Fruit fly (Drosophila melanogaster): Measurements from ENCODE around the gene CG31109.

DNA sequence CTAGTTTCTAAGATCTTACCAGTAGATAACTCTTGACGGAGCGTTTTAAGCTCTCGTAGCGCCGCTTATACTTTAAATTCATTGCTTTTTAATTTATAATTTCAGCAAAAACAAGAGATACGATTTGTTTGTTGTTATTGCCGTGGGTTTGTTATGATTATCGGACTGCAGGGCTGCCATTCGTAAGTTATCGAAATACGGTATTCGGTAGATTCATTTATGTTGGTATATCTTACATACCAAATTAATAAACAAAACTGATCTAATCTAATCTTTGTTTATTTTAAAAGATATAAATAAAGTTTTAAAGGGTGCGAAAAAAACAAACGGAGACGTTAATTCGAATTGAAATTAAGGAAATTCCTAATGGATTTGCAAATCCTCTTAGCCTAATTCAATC is 1.6 kb upstream of the CG31109 start, which contains the start of the genes CG31111 and stac:
- TF ChIP-seq CG8478 (optimal IDR thresholded peaks at IDR 0.05) = no peak
- no peak for TF ChIP-seq CTCF (optimal IDR thresholded peaks at IDR 0.05)
